Worm (Caenorhabditis elegans): ENCODE results near the gene F23H12.5.

The F23H12.5 gene

ce11 chrV:12400677-12401236, 42.3 kb downstream of the F23H12.5 start, which contains the start of the genes K01D12.20 and miga-1 (continued):
- TF ChIP-seq ceh-63 (GFP tag; optimal IDR thresholded peaks at IDR 0.05) (no peak), fos-1 (tag; optimal IDR thresholded peaks at IDR 0.05) (no peak), skn-1 (tag; optimal IDR thresholded peaks at IDR 0.05) (peak; percentile 22), efl-1 (optimal IDR thresholded peaks at IDR 0.05) (peak; percentile 31 to 60), efl-1 (GFP tag; optimal IDR thresholded peaks at IDR 0.05 in 1 of 2) (peak; percentile 50 to 93), unc-30 (tag; optimal IDR thresholded peaks at IDR 0.05) (no peak), lir-3 (tag; optimal IDR thresholded peaks at IDR 0.05; ENCODE audit: poor library complexity) (no peak), tlp-1 (tag; optimal IDR thresholded peaks at IDR 0.05) (no peak), nhr-28 (tag; optimal IDR thresholded peaks at IDR 0.05) (no peak), mep-1 (tag; optimal IDR thresholded peaks at IDR 0.05) (peak; percentile 59), lin-14 (GFP tag; optimal IDR thresholded peaks at IDR 0.05) (no peak), mef-2 (tag; optimal IDR thresholded peaks at IDR 0.05) (no peak), lsy-2 (tag; optimal IDR thresholded peaks at IDR 0.05) (peak; percentile 55 to 62), isw-1 (GFP tag; IDR thresholded peaks at IDR 0.05) (no peak), lin-13 (GFP tag; optimal IDR thresholded peaks at IDR 0.05) (no peak), unc-86 (tag; optimal IDR thresholded peaks at IDR 0.05) (no peak), ceh-8 (GFP tag; optimal IDR thresholded peaks at IDR 0.05) (no peak), jun-1 (tag; optimal IDR thresholded peaks at IDR 0.05) (no peak), fkh-10 (GFP tag; optimal IDR thresholded peaks at IDR 0.05) (no peak), nhr-11 (tag; optimal IDR thresholded peaks at IDR 0.05) (no peak), sox-4 (tag; optimal IDR thresholded peaks at IDR 0.05) (no peak), nhr-76 (tag; optimal IDR thresholded peaks at IDR 0.05) (no peak), sptf-1 (tag; optimal IDR thresholded peaks at IDR 0.05) (no peak), F16B12.6 (tag; optimal IDR thresholded peaks at IDR 0.05) (no peak), nhr-237 (tag; optimal IDR thresholded peaks at IDR 0.05) (no peak), snpc-4 (tag; optimal IDR thresholded peaks at IDR 0.05) (no peak), hlh-4 (tag; optimal IDR thresholded peaks at IDR 0.05) (no peak), C04F5.9 (tag; optimal IDR thresholded peaks at IDR 0.05) (no peak), alr-1 (tag; optimal IDR thresholded peaks at IDR 0.05; ENCODE audit: borderline replicate concordance) (no peak), vab-15 (tag; optimal IDR thresholded peaks at IDR 0.05) (no peak), zag-1 (tag; optimal IDR thresholded peaks at IDR 0.05) (no peak), ceh-90 (tag; optimal IDR thresholded peaks at IDR 0.05) (no peak), nhr-20 (tag; optimal IDR thresholded peaks at IDR 0.05) (peak; percentile 46), egl-27 (tag; optimal IDR thresholded peaks at IDR 0.05) (no peak), nhr-47 (tag; optimal IDR thresholded peaks at IDR 0.05) (peak; percentile 56), lin-35 (GFP tag; optimal IDR thresholded peaks at IDR 0.05) (peak; percentile 26 to 63), hlh-17 (GFP tag; optimal IDR thresholded peaks at IDR 0.05; ENCODE audit: borderline replicate concordance) (no peak), pqm-1 (tag; optimal IDR thresholded peaks at IDR 0.05) (no peak), ztf-4 (tag; optimal IDR thresholded peaks at IDR 0.05) (no peak), C34B4.2 (tag; optimal IDR thresholded peaks at IDR 0.05) (no peak), xbp-1 (tag; optimal IDR thresholded peaks at IDR 0.05) (peak; percentile 32), C16A3.4 (tag; optimal IDR thresholded peaks at IDR 0.05) (peak; percentile 56), ceh-88 (GFP tag; IDR thresholded peaks at IDR 0.05) (no peak), ama-1 (optimal IDR thresholded peaks at IDR 0.05) (no peak), pax-3 (tag; optimal IDR thresholded peaks at IDR 0.05) (no peak), grh-1 (GFP tag; IDR thresholded peaks at IDR 0.05) (no peak), elt-3 (tag; optimal IDR thresholded peaks at IDR 0.05) (no peak), zip-4 (GFP tag; optimal IDR thresholded peaks at IDR 0.05) (no peak), ceh-82 (tag; optimal IDR thresholded peaks at IDR 0.05) (peak in 2 of 3 experiments; percentile 8 to 11), nhr-12 (tag; optimal IDR thresholded peaks at IDR 0.05) (no peak), sup-37 (GFP tag; optimal IDR thresholded peaks at IDR 0.05) (no peak), aly-2 (tag; optimal IDR thresholded peaks at IDR 0.05) (no peak), elt-2 (tag; optimal IDR thresholded peaks at IDR 0.05) (peak; percentile 34), nhr-19 (GFP tag; conservative IDR thresholded peaks at IDR 0.05) (peak; percentile 22; the same call in 1 of the 2 replicates)
